Fruit fly (Drosophila melanogaster) Kc167 (cell line): Measurements from ENCODE around the gene Pdzd8.

Experiments used
- Sin3A ChIP-seq: fragments of >200 bp; optimal IDR thresholded peaks from 2 replicates; lab custom pipeline; 2018; ENCODE audit warnings: missing external identifiers
- h ChIP-seq: fragments of >200 bp; optimal IDR thresholded peaks from 3 replicates; lab custom pipeline; 2018; ENCODE audit warnings: missing external identifiers

dm6 chrX:11881686-11882085 lies 49.0 kb downstream of the Pdzd8 start:
- TF ChIP-seq h: no peak
- TF ChIP-seq Sin3A (lab: Kevin White, UChicago): no peak
